Fruit fly (Drosophila melanogaster): Measurements from ENCODE around the gene Obp8a.

Obp8a gene

DNA sequence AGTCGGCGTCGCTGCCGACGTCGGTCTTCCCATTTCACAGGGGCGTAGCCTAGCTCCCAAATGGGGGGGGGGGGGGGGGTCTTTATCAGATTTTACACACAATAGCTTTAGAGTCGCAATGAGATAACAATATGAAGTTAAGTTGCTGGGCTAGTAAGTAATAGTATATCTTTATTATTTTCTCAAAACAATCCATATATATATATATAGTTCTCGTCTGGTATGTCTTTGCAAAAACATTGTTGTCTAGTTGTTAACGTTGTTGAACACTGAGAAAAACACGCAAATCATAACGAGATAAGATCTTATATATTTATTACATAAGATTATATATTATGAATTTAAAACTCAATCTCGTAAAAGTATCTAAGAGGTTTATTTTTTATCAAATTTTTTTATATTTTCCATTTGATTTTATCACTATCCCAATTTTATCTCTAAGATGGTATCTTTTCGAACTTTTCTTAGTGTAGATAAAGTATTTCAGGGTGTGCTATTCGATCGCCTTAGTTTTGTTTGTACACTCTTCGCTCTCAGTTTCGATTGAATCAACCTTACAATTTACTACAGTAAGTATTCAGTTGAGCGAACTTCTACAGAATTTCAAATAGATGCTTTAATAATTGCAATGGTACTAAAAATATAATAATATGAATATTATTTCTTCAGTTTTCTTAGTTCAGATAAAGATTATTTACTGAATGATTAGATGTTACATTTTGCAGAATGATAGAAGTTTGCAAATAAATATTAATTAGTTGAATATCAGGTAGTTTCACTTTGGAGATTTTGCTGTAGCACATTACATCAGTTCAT lies 12.6 kb upstream of the Obp8a start (continued):
- TF ChIP-seq fu2 (GFP tag; optimal IDR thresholded peaks at IDR 0.05): peak; percentile 16
- TF ChIP-seq ranshi (GFP tag; IDR thresholded peaks at IDR 0.05): peak; percentile 65
- TF ChIP-seq Hr51 (GFP tag; optimal IDR thresholded peaks at IDR 0.05): peak; percentile 2 to 76
- peak; percentile 67 for TF ChIP-seq HLH3B (GFP tag; IDR thresholded peaks at IDR 0.05)
- TF ChIP-seq mld (GFP tag; IDR thresholded peaks at IDR 0.05; ENCODE audit: partially characterized antibody): no peak
- no peak for TF ChIP-seq CG2116 (GFP tag; optimal IDR thresholded peaks at IDR 0.05)
- no peak for TF ChIP-seq sens-2 (GFP tag; IDR thresholded peaks at IDR 0.05)
- TF ChIP-seq yki (optimal IDR thresholded peaks at IDR 0.05): no peak
- TF ChIP-seq Oli (tag; optimal IDR thresholded peaks at IDR 0.05): peak; percentile 61
- no peak for TF ChIP-seq CG14965 (GFP tag; optimal IDR thresholded peaks at IDR 0.05; ENCODE audit: borderline replicate concordance)
- TF ChIP-seq CG12659 (GFP tag; optimal IDR thresholded peaks at IDR 0.05): peak; percentile 87
- TF ChIP-seq CG32772 (GFP tag; IDR thresholded peaks at IDR 0.05): peak; percentile 65
- TF ChIP-seq sc (optimal IDR thresholded peaks at IDR 0.05): no peak
- no peak for TF ChIP-seq sc (GFP tag; optimal IDR thresholded peaks at IDR 0.05)
- peak; percentile 70; the same call in 2 of the 3 replicates for TF ChIP-seq H15 (GFP tag; IDR thresholded peaks at IDR 0.05)
- TF ChIP-seq pho (GFP tag; optimal IDR thresholded peaks at IDR 0.05): no peak
- TF ChIP-seq gsb-n (tag; optimal IDR thresholded peaks at IDR 0.05): no peak
- no peak for TF ChIP-seq usp (GFP tag; optimal IDR thresholded peaks at IDR 0.05)
- peak; percentile 60 for TF ChIP-seq CG12071 (GFP tag; optimal IDR thresholded peaks at IDR 0.05)
- 0 out of 2 replicates have a peak, but pooled peaks have one; percentile 19 for TF ChIP-seq Awh (GFP tag; IDR thresholded peaks at IDR 0.05)
- peak; percentile 10 for TF ChIP-seq salm (tag; optimal IDR thresholded peaks at IDR 0.05)
- peak; percentile 64 for TF ChIP-seq CG11504 (tag; optimal IDR thresholded peaks at IDR 0.05)
- TF ChIP-seq Hr39 (optimal IDR thresholded peaks at IDR 0.05): no peak
- TF ChIP-seq zfh1 (GFP tag; IDR thresholded peaks at IDR 0.05): peak; percentile 66; the same call in 2 of the 3 replicates
- peak; percentile 29 for TF ChIP-seq org-1 (GFP tag; optimal IDR thresholded peaks at IDR 0.05)
- TF ChIP-seq CG33213 (GFP tag; optimal IDR thresholded peaks at IDR 0.05): no peak
- no peak for TF ChIP-seq Sry-δ (GFP tag; optimal IDR thresholded peaks at IDR 0.05)
- no peak for TF ChIP-seq Lim3 (GFP tag; IDR thresholded peaks at IDR 0.05)
- peak; percentile 49 for TF ChIP-seq CG2712 (tag; optimal IDR thresholded peaks at IDR 0.05)
- TF ChIP-seq Dek (tag; optimal IDR thresholded peaks at IDR 0.05): peak; percentile 82
- peak; percentile 81 for TF ChIP-seq CG9817 (tag; optimal IDR thresholded peaks at IDR 0.05)
- no peak for TF ChIP-seq Dad (GFP tag; optimal IDR thresholded peaks at IDR 0.05)
- TF ChIP-seq MBD-R2 (GFP tag; IDR thresholded peaks at IDR 0.05): peak; percentile 65; the same call in 1 of the 2 replicates
- TF ChIP-seq sr (GFP tag; IDR thresholded peaks at IDR 0.05): 0 out of 3 replicates have a peak, but pooled peaks have one; percentile 54
- no peak for TF ChIP-seq kni (GFP tag; optimal IDR thresholded peaks at IDR 0.05)
- TF ChIP-seq CG43689 (GFP tag; IDR thresholded peaks at IDR 0.05): peak; percentile 53; the same call in 1 of the 2 replicates
- TF ChIP-seq ato (GFP tag; IDR thresholded peaks at IDR 0.05; ENCODE audit: partially characterized antibody): no peak
- no peak for TF ChIP-seq tna (GFP tag; IDR thresholded peaks at IDR 0.05; ENCODE audit: partially characterized antibody)
- no peak for TF ChIP-seq CG42726 (GFP tag; IDR thresholded peaks at IDR 0.05; ENCODE audit: partially characterized antibody)
- peak; percentile 21 for TF ChIP-seq CG8388 (GFP tag; optimal IDR thresholded peaks at IDR 0.05)
- TF ChIP-seq CG10565 (GFP tag; optimal IDR thresholded peaks at IDR 0.05): no peak
- peak; percentile 58; the same call in 1 of the 2 replicates for TF ChIP-seq bowl (GFP tag; IDR thresholded peaks at IDR 0.05)
- TF ChIP-seq gro (GFP tag; optimal IDR thresholded peaks at IDR 0.05): no peak
- peak; percentile 90 for TF ChIP-seq CG3847 (GFP tag; IDR thresholded peaks at IDR 0.05)
- TF ChIP-seq nerfin-1 (tag; optimal IDR thresholded peaks at IDR 0.05): peak; percentile 6
- TF ChIP-seq CG13296 (GFP tag; optimal IDR thresholded peaks at IDR 0.05): peak; percentile 64
- no peak for TF ChIP-seq CG3407 (GFP tag; optimal IDR thresholded peaks at IDR 0.05)
- TF ChIP-seq onecut (GFP tag; IDR thresholded peaks at IDR 0.05): peak; percentile 47; the same call in 1 of the 2 replicates
- TF ChIP-seq tin (GFP tag; optimal IDR thresholded peaks at IDR 0.05): peak; percentile 9
- no peak for TF ChIP-seq btn (GFP tag; optimal IDR thresholded peaks at IDR 0.05)

Data from whole organism, embryonic.